Worm (Caenorhabditis elegans) whole organism, L2 larva: ENCODE data around the gene prk-2.

Experiments used
- F13H6.1 ChIP-seq: sonication (generic microtip); optimal IDR thresholded peaks from 2 replicates; lab custom pipeline; 2016; ENCODE audit warnings: missing genetic modification characterization, missing compliant biosample characterization
- R02D3.7 ChIP-seq: fragments of 150-350 bp; optimal IDR thresholded peaks from 2 replicates; lab custom pipeline; 2014; ENCODE audit warnings: missing biosample characterization, missing genetic modification characterization
- Y55F3AM.14 ChIP-seq: fragments of 200-800 bp; sonication (Bioruptor generic); optimal IDR thresholded peaks from 2 replicates; lab custom pipeline; 2018; ENCODE audit warnings: mild to moderate bottlenecking, missing genetic modification characterization, missing compliant biosample characterization
- aly-2 ChIP-seq: fragments of 150-350 bp; optimal IDR thresholded peaks from 2 replicates; lab custom pipeline; 2014; ENCODE audit warnings: missing biosample characterization, missing genetic modification characterization
- ama-1 ChIP-seq: fragments of 150-350 bp; optimal IDR thresholded peaks from 2 replicates; lab custom pipeline; 2018; ENCODE audit warnings: inconsistent platforms
- blmp-1 ChIP-seq: sonication (generic microtip); optimal IDR thresholded peaks from 2 replicates; lab custom pipeline; 2017; ENCODE audit warnings: missing genetic modification characterization, mild to moderate bottlenecking, missing compliant biosample characterization, antibody characterized with exemption, moderate library complexity; ENCODE audit not compliant: insufficient read depth
- ceh-16 ChIP-seq: fragments of 150-350 bp; optimal IDR thresholded peaks from 2 replicates; lab custom pipeline; 2014; ENCODE audit warnings: missing biosample characterization, missing genetic modification characterization
- ceh-82 ChIP-seq: fragments of 150-350 bp; optimal IDR thresholded peaks from 2 replicates; lab custom pipeline; 2014; ENCODE audit warnings: missing biosample characterization, missing genetic modification characterization
- crh-2 ChIP-seq: sonication (generic microtip); optimal IDR thresholded peaks from 2 replicates; lab custom pipeline; 2017; ENCODE audit warnings: missing biosample characterization, missing genetic modification characterization
- dmd-4 ChIP-seq: sonication (generic microtip); optimal IDR thresholded peaks from 2 replicates; lab custom pipeline; 2017; ENCODE audit warnings: missing biosample characterization, missing genetic modification characterization
- egl-27 ChIP-seq: sonication (generic microtip); optimal IDR thresholded peaks from 3 replicates; lab custom pipeline; 2017; ENCODE audit warnings: missing biosample characterization, missing genetic modification reagents, missing genetic modification characterization
- elt-3 ChIP-seq: sonication (generic microtip); optimal IDR thresholded peaks from 2 replicates; lab custom pipeline; 2017; ENCODE audit warnings: missing biosample characterization, missing genetic modification characterization
- fos-1 ChIP-seq: fragments of 150-350 bp; optimal IDR thresholded peaks from 2 replicates; lab custom pipeline; 2014; ENCODE audit warnings: missing biosample characterization, missing genetic modification characterization
- gmeb-1 ChIP-seq: fragments of 150-350 bp; optimal IDR thresholded peaks from 2 replicates; lab custom pipeline; 2014; ENCODE audit warnings: missing biosample characterization, missing genetic modification characterization
- lin-39 ChIP-seq: fragments of 150-350 bp; optimal IDR thresholded peaks from 2 replicates; lab custom pipeline; 2014; ENCODE audit warnings: missing biosample characterization, missing genetic modification reagents, missing genetic modification characterization
- mab-5 ChIP-seq: fragments of 150-350 bp; optimal IDR thresholded peaks from 2 replicates; lab custom pipeline; 2014; ENCODE audit warnings: missing biosample characterization, missing genetic modification characterization
- mbf-1 ChIP-seq: sonication (generic microtip); optimal IDR thresholded peaks from 2 replicates; lab custom pipeline; 2017; ENCODE audit warnings: missing biosample characterization, missing genetic modification characterization
- mdl-1 ChIP-seq, 2 experiments: fragments of 150-350 bp in 1 of 2; sonication (generic microtip) in 1 of 2; optimal IDR thresholded peaks; 2 replicates each; lab custom pipeline; 2017; ENCODE audit warnings: missing biosample characterization in 2 of 2, missing genetic modification characterization in 2 of 2
- nhr-10 ChIP-seq: sonication (generic microtip); optimal IDR thresholded peaks from 2 replicates; lab custom pipeline; 2017; ENCODE audit warnings: missing biosample characterization, missing genetic modification characterization
- nhr-129 ChIP-seq: fragments of 150-350 bp; optimal IDR thresholded peaks from 2 replicates; lab custom pipeline; 2014; ENCODE audit warnings: missing biosample characterization, missing genetic modification characterization
- nhr-237 ChIP-seq: fragments of 150-350 bp; optimal IDR thresholded peaks from 2 replicates; lab custom pipeline; 2014; ENCODE audit warnings: missing biosample characterization, missing genetic modification characterization
- nhr-25 ChIP-seq: fragments of 150-350 bp; sonication (generic microtip); optimal IDR thresholded peaks from 3 replicates; lab custom pipeline; 2014; ENCODE audit warnings: missing biosample characterization, missing genetic modification characterization
- nhr-77 ChIP-seq: fragments of 150-350 bp; optimal IDR thresholded peaks from 2 replicates; lab custom pipeline; 2014; ENCODE audit warnings: missing biosample characterization, missing genetic modification characterization
- peb-1 ChIP-seq: fragments of 150-350 bp; optimal IDR thresholded peaks from 2 replicates; lab custom pipeline; 2014; ENCODE audit warnings: missing biosample characterization, missing genetic modification characterization
- sem-4 ChIP-seq: fragments of 150-350 bp; optimal IDR thresholded peaks from 2 replicates; lab custom pipeline; 2014; ENCODE audit warnings: missing biosample characterization, missing genetic modification reagents, missing genetic modification characterization
- sma-3 ChIP-seq: sonication (generic microtip); optimal IDR thresholded peaks from 2 replicates; lab custom pipeline; 2016; ENCODE audit warnings: missing genetic modification reagents, missing genetic modification characterization, missing compliant biosample characterization
- sma-9 ChIP-seq, 2 experiments: fragments of 150-350 bp in 1 of 2; sonication (generic microtip) in 1 of 2; optimal IDR thresholded peaks; 2 replicates each; lab custom pipeline; 2014 to 2016; ENCODE audit warnings: missing genetic modification characterization in 2 of 2, mild to moderate bottlenecking in 1 of 2, missing biosample characterization in 1 of 2, missing compliant biosample characterization in 1 of 2, missing genetic modification reagents in 1 of 2, moderate library complexity in 1 of 2
- unc-55 ChIP-seq: fragments of 150-350 bp; sonication (generic microtip); optimal IDR thresholded peaks from 3 replicates; lab custom pipeline; 2014; ENCODE audit warnings: missing biosample characterization, missing genetic modification reagents, missing genetic modification characterization
- unc-62 ChIP-seq: fragments of 150-350 bp; optimal IDR thresholded peaks from 2 replicates; lab custom pipeline; 2014; ENCODE audit warnings: missing biosample characterization, missing genetic modification reagents, missing genetic modification characterization
- zag-1 ChIP-seq: fragments of 150-350 bp; optimal IDR thresholded peaks from 2 replicates; lab custom pipeline; 2014; ENCODE audit warnings: missing biosample characterization, missing genetic modification characterization
- ztf-1 ChIP-seq: fragments of 200-800 bp; sonication (Bioruptor generic); conservative IDR thresholded peaks from 2 replicates; pipeline ENCODE4 v1.3.6; 2022; ENCODE audit warnings: missing genetic modification characterization, missing compliant biosample characterization
- ztf-4 ChIP-seq: fragments of 150-350 bp; optimal IDR thresholded peaks from 2 replicates; lab custom pipeline; 2014; ENCODE audit warnings: missing biosample characterization, missing genetic modification characterization

Gene prk-2

ce11 chrIII:3370054-3370453 is at the start of gene prk-2:
Gene prk-2 (minus strand): TSS chrIII:3370209.
- no peak for TF ChIP-seq unc-62 (GFP tag; lab: Kevin White, UChicago)
- TF ChIP-seq crh-2 (tag; lab: Kevin White, UChicago), result peak; percentile 19
- TF ChIP-seq sem-4, result no peak
- peak; percentile 66 for TF ChIP-seq sma-9 (GFP tag; optimal IDR thresholded peaks at IDR 0.05; lab: Kevin White, UChicago)
- no peak for TF ChIP-seq sma-9 (tag; optimal IDR thresholded peaks at IDR 0.05; lab: Kevin White, UChicago)
- TF ChIP-seq sma-3, result peak; percentile 22
- TF ChIP-seq egl-27 (tag; lab: Kevin White, UChicago), result peak; percentile 57
- TF ChIP-seq fos-1 (tag; lab: Kevin White, UChicago), result peak; percentile 90
- peak; percentile 18 for TF ChIP-seq gmeb-1 (tag; lab: Kevin White, UChicago)

DNA sequence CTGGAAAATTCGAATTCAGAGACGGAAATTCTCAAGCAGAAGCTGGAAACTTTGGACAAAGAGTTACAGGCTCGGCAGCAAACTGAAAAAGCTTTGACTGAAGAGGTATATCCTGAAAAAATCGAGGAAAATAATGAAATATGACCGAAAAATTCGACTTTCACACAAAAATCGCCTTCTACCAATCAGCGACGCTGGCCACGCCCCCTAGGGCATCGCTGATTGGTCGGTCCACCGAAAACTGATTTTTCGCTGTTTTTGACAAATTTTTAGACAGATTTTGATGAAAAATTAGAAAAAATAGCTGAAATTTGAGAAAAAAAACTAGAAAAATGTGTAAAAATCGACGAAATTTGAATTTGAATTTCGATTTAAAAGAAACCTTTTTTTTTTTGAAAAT is 48.9 kb upstream of the prk-2 start:
- TF ChIP-seq ztf-4 (tag; lab: Kevin White, UChicago) (no peak), unc-55 (GFP tag; lab: Kevin White, UChicago) (no peak), nhr-10 (tag; lab: Kevin White, UChicago) (no peak), fos-1 (tag; lab: Kevin White, UChicago) (no peak), mdl-1 (tag; optimal IDR thresholded peaks at IDR 0.05; lab: Kevin White, UChicago) (no peak), Y55F3AM.14 (GFP tag; lab: Kevin White, UChicago) (no peak), nhr-237 (no peak), zag-1 (no peak)
- TF ChIP-seq, all 48 proteins: peak for 0

DNA sequence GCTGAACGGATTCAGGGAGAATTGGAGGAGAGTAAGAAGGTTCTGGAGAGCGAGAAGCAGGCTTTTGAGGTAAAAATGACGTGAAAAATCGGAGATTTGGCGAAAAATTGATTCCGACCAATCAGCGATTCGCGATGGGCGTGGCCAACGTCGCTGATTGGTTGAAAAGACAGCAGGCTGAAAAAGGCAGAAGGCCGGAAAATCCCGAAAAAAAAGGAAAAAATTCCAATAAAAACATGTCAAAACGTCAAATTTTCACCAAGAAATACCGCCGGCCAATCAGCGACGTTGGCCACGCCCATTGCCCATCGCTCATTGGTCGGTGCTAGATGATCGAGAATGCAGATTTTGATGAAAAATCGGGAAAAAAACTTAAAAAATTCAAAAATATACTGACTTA is 47.4 kb upstream of the prk-2 start:
- TF ChIP-seq blmp-1, result no peak
- TF ChIP-seq sma-3, result no peak
- TF ChIP-seq lin-39, result no peak
- TF ChIP-seq sma-9 (GFP tag; optimal IDR thresholded peaks at IDR 0.05; lab: Kevin White, UChicago), result no peak
- no peak for TF ChIP-seq sma-9 (tag; optimal IDR thresholded peaks at IDR 0.05; lab: Kevin White, UChicago)
- no peak for TF ChIP-seq ceh-82
- TF ChIP-seq nhr-77, result no peak
- TF ChIP-seq unc-62 (GFP tag; lab: Kevin White, UChicago), result no peak
- no peak for TF ChIP-seq peb-1 (tag; lab: Kevin White, UChicago)
- no peak for TF ChIP-seq nhr-10 (tag; lab: Kevin White, UChicago)

ce11 chrIII:3414412-3414811 is 44.4 kb upstream of the prk-2 start:
- TF ChIP-seq nhr-129 (tag; lab: Kevin White, UChicago) (no peak), egl-27 (tag; lab: Kevin White, UChicago) (no peak)

- no peak for TF ChIP-seq mbf-1 (tag; lab: Kevin White, UChicago)
- TF ChIP-seq mab-5, result no peak
- no peak for TF ChIP-seq nhr-25 (tag; lab: Kevin White, UChicago)
- TF ChIP-seq R02D3.7 (tag; lab: Kevin White, UChicago), result no peak
- TF ChIP-seq elt-3, result no peak
- no peak for TF ChIP-seq ceh-82
- no peak for TF ChIP-seq nhr-129 (tag; lab: Kevin White, UChicago)
- TF ChIP-seq Y55F3AM.14 (GFP tag; lab: Kevin White, UChicago), result no peak
- TF ChIP-seq ztf-1 (GFP tag; lab: Robert Waterston, UW), result no peak
Observed at ce11 chrIII:3413437-3413836, 43.4 kb upstream of the prk-2 start.

DNA sequence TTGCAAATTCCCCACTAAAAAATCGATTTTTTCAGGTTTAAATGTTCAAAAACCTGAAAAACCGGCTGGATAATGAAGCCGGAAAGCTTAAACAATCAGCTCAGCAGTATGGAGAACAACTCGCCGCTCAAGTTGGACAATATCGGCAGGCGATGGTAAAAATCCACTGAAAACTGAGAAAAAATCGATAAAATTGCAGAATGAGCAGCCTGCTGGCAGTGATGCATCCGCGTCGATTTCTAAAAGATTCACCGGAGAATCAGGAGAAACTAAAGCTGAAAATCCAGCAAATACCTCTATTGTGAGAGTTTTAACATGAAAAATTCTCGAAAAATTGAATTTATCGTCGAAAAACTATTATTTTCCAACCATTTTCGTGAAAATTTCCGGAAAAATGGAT is 35.5 kb upstream of the prk-2 start, which contains the start of gene golg-4:
golg-4 (plus strand) TSS at position 34 of the 400 bp plus-strand sequence.
- no peak for TF ChIP-seq aly-2
- no peak for TF ChIP-seq mab-5
- no peak for TF ChIP-seq nhr-10 (tag; lab: Kevin White, UChicago)
- no peak for TF ChIP-seq sem-4
- TF ChIP-seq dmd-4 (tag; lab: Kevin White, UChicago), result no peak
- TF ChIP-seq ama-1 (lab: Kevin White, UChicago), result no peak
- TF ChIP-seq ceh-16 (tag; lab: Kevin White, UChicago), result no peak
- TF ChIP-seq F13H6.1 (tag; lab: Kevin White, UChicago), result no peak
